Fruit fly (Drosophila melanogaster): ENCODE results near the gene CAH8.

The CAH8 gene

dm6 chr3R:22356464-22357410 is 32.8 kb downstream of the CAH8 start, which contains the start of gene Sar1 (continued):
- no peak for TF ChIP-seq bigmax (GFP tag; optimal IDR thresholded peaks at IDR 0.05)
- peak; percentile 12 for TF ChIP-seq CG1602 (GFP tag; optimal IDR thresholded peaks at IDR 0.05)
- TF ChIP-seq lmd (GFP tag; IDR thresholded peaks at IDR 0.05): no peak
- TF ChIP-seq Bgb (GFP tag; IDR thresholded peaks at IDR 0.05; ENCODE audit: partially characterized antibody): peak; percentile 97
- TF ChIP-seq HmgD (GFP tag; optimal IDR thresholded peaks at IDR 0.05): peak; percentile 88
- TF ChIP-seq yki (optimal IDR thresholded peaks at IDR 0.05): peak; percentile 44
- TF ChIP-seq Ets65A (GFP tag): peak; percentile 95
- no peak for TF ChIP-seq CG4328 (GFP tag; optimal IDR thresholded peaks at IDR 0.05)
- peak; percentile 3 for TF ChIP-seq kni (GFP tag; optimal IDR thresholded peaks at IDR 0.05)
- TF ChIP-seq CG8944 (GFP tag; optimal IDR thresholded peaks at IDR 0.05): peak; percentile 43
- no peak for TF ChIP-seq fru (optimal IDR thresholded peaks at IDR 0.05)
- TF ChIP-seq CG31441 (GFP tag; IDR thresholded peaks at IDR 0.05): no peak
- peak; percentile 50 for TF ChIP-seq CG2120 (GFP tag; optimal IDR thresholded peaks at IDR 0.05)
- no peak for TF ChIP-seq Jarid2 (GFP tag; optimal IDR thresholded peaks at IDR 0.05)
- TF ChIP-seq peb (GFP tag; IDR thresholded peaks at IDR 0.05): no peak
- no peak for TF ChIP-seq Hand (GFP tag; optimal IDR thresholded peaks at IDR 0.05)
- no peak for TF ChIP-seq nau (GFP tag; optimal IDR thresholded peaks at IDR 0.05)
- no peak for TF ChIP-seq CG6175 (GFP tag; IDR thresholded peaks at IDR 0.05)
- no peak for TF ChIP-seq psq (GFP tag; optimal IDR thresholded peaks at IDR 0.05)
- no peak for TF ChIP-seq CG10959 (GFP tag; IDR thresholded peaks at IDR 0.05)
- peak; percentile 23 for TF ChIP-seq Bteb2 (GFP tag; optimal IDR thresholded peaks at IDR 0.05)
- TF ChIP-seq lilli (GFP tag; optimal IDR thresholded peaks at IDR 0.05): peak; percentile 42
- TF ChIP-seq Hmx (GFP tag; optimal IDR thresholded peaks at IDR 0.05): no peak
- no peak for TF ChIP-seq ssp (GFP tag; IDR thresholded peaks at IDR 0.05)
- peak; percentile 16 for TF ChIP-seq abd-A (tag; optimal IDR thresholded peaks at IDR 0.05)
- no peak for TF ChIP-seq CG7271 (tag; optimal IDR thresholded peaks at IDR 0.05)
- peak; percentile 97 for TF ChIP-seq CG7928 (GFP tag; optimal IDR thresholded peaks at IDR 0.05)
- peak; percentile 99 for TF ChIP-seq gfzf (GFP tag; optimal IDR thresholded peaks at IDR 0.05)
- peak; percentile 80 for TF ChIP-seq vnd (GFP tag; IDR thresholded peaks at IDR 0.05; ENCODE audit: partially characterized antibody)
- no peak for TF ChIP-seq CG2875 (GFP tag; optimal IDR thresholded peaks at IDR 0.05)
- TF ChIP-seq CG13775 (GFP tag; optimal IDR thresholded peaks at IDR 0.05): no peak
- no peak for TF ChIP-seq mirr (GFP tag; optimal IDR thresholded peaks at IDR 0.05)
- TF ChIP-seq klu (GFP tag; IDR thresholded peaks at IDR 0.05): no peak
- no peak for TF ChIP-seq CG4707 (GFP tag; optimal IDR thresholded peaks at IDR 0.05)
- TF ChIP-seq lov (optimal IDR thresholded peaks at IDR 0.05): no peak
- no peak for TF ChIP-seq lov (GFP tag; IDR thresholded peaks at IDR 0.05)
- TF ChIP-seq jing (GFP tag; optimal IDR thresholded peaks at IDR 0.05): no peak
- TF ChIP-seq Doc2 (GFP tag; IDR thresholded peaks at IDR 0.05): no peak
- no peak for TF ChIP-seq CG8281 (tag; optimal IDR thresholded peaks at IDR 0.05)
- peak; percentile 69; the same call in 2 of the 3 replicates for TF ChIP-seq CG11456 (GFP tag; IDR thresholded peaks at IDR 0.05)
- TF ChIP-seq CG32532 (GFP tag; IDR thresholded peaks at IDR 0.05): 0 out of 2 replicates have a peak, but pooled peaks have one; percentile 9
- no peak for TF ChIP-seq D19B (GFP tag; optimal IDR thresholded peaks at IDR 0.05)
- TF ChIP-seq cg (GFP tag; optimal IDR thresholded peaks at IDR 0.05): peak; percentile 96
- TF ChIP-seq YL-1 (GFP tag; optimal IDR thresholded peaks at IDR 0.05): peak; percentile 80
- TF ChIP-seq slou (GFP tag; optimal IDR thresholded peaks at IDR 0.05): no peak
- peak; percentile 67 for TF ChIP-seq slbo (GFP tag; IDR thresholded peaks at IDR 0.05)
- no peak for TF ChIP-seq CG8089 (GFP tag; optimal IDR thresholded peaks at IDR 0.05)
- peak; percentile 97 for TF ChIP-seq pita (GFP tag; optimal IDR thresholded peaks at IDR 0.05)
- TF ChIP-seq Hr3 (GFP tag; optimal IDR thresholded peaks at IDR 0.05): peak; percentile 12
- TF ChIP-seq CG13287 (GFP tag; IDR thresholded peaks at IDR 0.05; ENCODE audit: partially characterized antibody): peak; percentile 98

All from whole organism, embryonic.